Fruit fly (Drosophila melanogaster) whole organism, embryonic: ENCODE measurements around the gene CG14207.

Experiments
- Aef1 ChIP-seq: fragments of 200-800 bp; sonication (Bioruptor generic); IDR thresholded peaks from 3 replicates; pipeline ENCODE4 v1.3.6; 2022; ENCODE audit warnings: missing biosample characterization, missing genetic modification characterization
- Asciz ChIP-seq: fragments of 200-800 bp; sonication (Bioruptor generic); optimal IDR thresholded peaks from 2 replicates; lab custom pipeline; 2017; ENCODE audit warnings: missing biosample characterization, mild to moderate bottlenecking, missing genetic modification characterization, missing genetic modification reagents
- Bteb2 ChIP-seq: fragments of 200-800 bp; sonication (Bioruptor generic); optimal IDR thresholded peaks from 2 replicates; lab custom pipeline; 2016; ENCODE audit warnings: missing biosample characterization, missing genetic modification characterization
- CG10462 ChIP-seq: fragments of 200-800 bp; sonication (Bioruptor generic); optimal IDR thresholded peaks from 2 replicates; lab custom pipeline; 2016; ENCODE audit warnings: missing biosample characterization, missing genetic modification characterization
- CG10565 ChIP-seq: fragments of 200-800 bp; sonication (Bioruptor generic); optimal IDR thresholded peaks from 3 replicates; lab custom pipeline; 2016; ENCODE audit warnings: missing biosample characterization, mild to moderate bottlenecking, missing genetic modification characterization
- CG10959 ChIP-seq: fragments of 200-800 bp; sonication (Bioruptor generic); IDR thresholded peaks from 2 replicates; pipeline ENCODE4 v1.3.6; 2022; ENCODE audit warnings: missing biosample characterization, missing genetic modification characterization
- CG11247 ChIP-seq: fragments of 200-800 bp; sonication (Bioruptor generic); IDR thresholded peaks from 2 replicates; pipeline ENCODE4 v1.3.6; 2022; ENCODE audit warnings: missing biosample characterization, missing genetic modification characterization
- CG11560 ChIP-seq: fragments of 200-800 bp; sonication (Bioruptor generic); IDR thresholded peaks from 3 replicates; pipeline ENCODE4 v1.3.6; 2022; ENCODE audit warnings: missing biosample characterization, missing genetic modification characterization
- CG12659 ChIP-seq: fragments of 200-800 bp; sonication (Bioruptor generic); optimal IDR thresholded peaks from 3 replicates; lab custom pipeline; 2017; ENCODE audit warnings: mild to moderate bottlenecking, missing biosample characterization, missing genetic modification reagents, missing genetic modification characterization
- CG14014 ChIP-seq: fragments of 200-800 bp; sonication (Bioruptor generic); IDR thresholded peaks from 2 replicates; pipeline ENCODE4 v1.3.6; 2022; ENCODE audit warnings: missing biosample characterization, missing genetic modification characterization
- CG17912 ChIP-seq: fragments of 200-800 bp; sonication (Bioruptor generic); optimal IDR thresholded peaks from 2 replicates; lab custom pipeline; 2018; ENCODE audit warnings: missing biosample characterization, mild to moderate bottlenecking, missing genetic modification characterization
- CG34224 ChIP-seq: fragments of 200-800 bp; sonication (Bioruptor generic); IDR thresholded peaks from 3 replicates; pipeline ENCODE4 v1.3.6; 2022; ENCODE audit warnings: missing biosample characterization, missing genetic modification characterization; ENCODE audit not compliant: partially characterized antibody
- CG34376 ChIP-seq: fragments of 200-800 bp; sonication (Bioruptor generic); optimal IDR thresholded peaks from 2 replicates; lab custom pipeline; 2018; ENCODE audit warnings: missing biosample characterization, mild to moderate bottlenecking, missing genetic modification characterization
- CG3995 ChIP-seq: fragments of 200-800 bp; sonication (Bioruptor generic); optimal IDR thresholded peaks from 3 replicates; lab custom pipeline; 2016; ENCODE audit warnings: missing biosample characterization, missing genetic modification characterization
- CG4820 ChIP-seq: fragments of 200-800 bp; sonication (Bioruptor generic); optimal IDR thresholded peaks from 3 replicates; lab custom pipeline; 2016; ENCODE audit warnings: missing biosample characterization, missing genetic modification characterization
- CG4854 ChIP-seq: fragments of 200-800 bp; sonication (Bioruptor generic); optimal IDR thresholded peaks from 2 replicates; lab custom pipeline; 2016; ENCODE audit warnings: missing biosample characterization, missing genetic modification characterization, inconsistent platforms
- CG5180 ChIP-seq: fragments of 200-800 bp; sonication (Bioruptor generic); optimal IDR thresholded peaks from 3 replicates; lab custom pipeline; 2017; ENCODE audit warnings: missing biosample characterization, missing genetic modification characterization, mild to moderate bottlenecking, moderate library complexity, missing genetic modification reagents
- CG5953 ChIP-seq: fragments of 200-800 bp; sonication (Bioruptor generic); IDR thresholded peaks from 2 replicates; pipeline ENCODE4 v1.3.6; 2022; ENCODE audit warnings: missing biosample characterization, missing genetic modification characterization
- CG7556 ChIP-seq: fragments of 200-800 bp; sonication (Bioruptor generic); optimal IDR thresholded peaks from 2 replicates; lab custom pipeline; 2017; ENCODE audit warnings: missing biosample characterization, mild to moderate bottlenecking, missing genetic modification characterization
- CG7963 ChIP-seq: fragments of 200-800 bp; sonication (Bioruptor generic); IDR thresholded peaks from 3 replicates; pipeline ENCODE4 v1.3.6; 2022; ENCODE audit warnings: missing biosample characterization, missing genetic modification characterization; ENCODE audit not compliant: partially characterized antibody
- Dek ChIP-seq: fragments of 200-800 bp; sonication (Bioruptor generic); optimal IDR thresholded peaks from 3 replicates; lab custom pipeline; 2019; ENCODE audit warnings: missing biosample characterization, mild to moderate bottlenecking, missing genetic modification characterization, moderate library complexity
- Dp ChIP-seq: fragments of 200-800 bp; sonication (Bioruptor generic); optimal IDR thresholded peaks from 2 replicates; lab custom pipeline; 2018; ENCODE audit warnings: missing biosample characterization, mild to moderate bottlenecking, missing genetic modification characterization, moderate library complexity
- Drgx ChIP-seq: fragments of 200-800 bp; sonication (Bioruptor generic); IDR thresholded peaks from 2 replicates; pipeline ENCODE4 v1.3.6; 2022; ENCODE audit warnings: missing biosample characterization, missing genetic modification characterization
- Elba2 ChIP-seq: fragments of 200-800 bp; sonication (Bioruptor generic); optimal IDR thresholded peaks from 3 replicates; lab custom pipeline; 2016; ENCODE audit warnings: missing biosample characterization, missing genetic modification characterization
- Fer1 ChIP-seq: fragments of 200-800 bp; sonication (Bioruptor generic); optimal IDR thresholded peaks from 2 replicates; lab custom pipeline; 2017; ENCODE audit warnings: missing biosample characterization, mild to moderate bottlenecking, missing genetic modification characterization
- Meics ChIP-seq: fragments of 200-800 bp; sonication (Bioruptor generic); optimal IDR thresholded peaks from 2 replicates; lab custom pipeline; 2017; ENCODE audit warnings: missing biosample characterization, mild to moderate bottlenecking, missing genetic modification characterization
- NFAT ChIP-seq: fragments of 200-800 bp; sonication (Bioruptor generic); IDR thresholded peaks from 2 replicates; pipeline ENCODE4 v1.3.6; 2022; ENCODE audit warnings: missing biosample characterization, missing genetic modification characterization
- Nf-YA ChIP-seq: fragments of 200-800 bp; sonication (Bioruptor generic); IDR thresholded peaks from 2 replicates; pipeline ENCODE4 v1.3.6; 2022; ENCODE audit warnings: missing biosample characterization, missing genetic modification characterization
- ac ChIP-seq: fragments of 200-800 bp; sonication (Bioruptor generic); optimal IDR thresholded peaks from 3 replicates; lab custom pipeline; 2017; ENCODE audit warnings: missing biosample characterization, mild to moderate bottlenecking, missing genetic modification characterization
- ato ChIP-seq: fragments of 200-800 bp; sonication (Bioruptor generic); IDR thresholded peaks from 2 replicates; pipeline ENCODE4 v1.3.6; 2022; ENCODE audit warnings: missing biosample characterization, missing genetic modification characterization; ENCODE audit not compliant: partially characterized antibody
- cato ChIP-seq: fragments of 200-800 bp; sonication (Bioruptor generic); optimal IDR thresholded peaks from 2 replicates; lab custom pipeline; 2016; ENCODE audit warnings: missing biosample characterization, missing genetic modification characterization, borderline replicate concordance
- chn ChIP-seq: fragments of 200-800 bp; sonication (Bioruptor generic); optimal IDR thresholded peaks from 2 replicates; lab custom pipeline; 2016; ENCODE audit warnings: missing biosample characterization, missing genetic modification characterization
- eyg ChIP-seq: fragments of 200-800 bp; sonication (Bioruptor generic); optimal IDR thresholded peaks from 3 replicates; lab custom pipeline; 2016; ENCODE audit warnings: missing biosample characterization, missing genetic modification characterization
- grn ChIP-seq: fragments of 200-800 bp; sonication (Bioruptor generic); optimal IDR thresholded peaks from 3 replicates; lab custom pipeline; 2017; ENCODE audit warnings: missing biosample characterization, missing genetic modification characterization
- jing ChIP-seq: fragments of 200-800 bp; sonication (Bioruptor generic); optimal IDR thresholded peaks from 2 replicates; lab custom pipeline; 2018; ENCODE audit warnings: missing biosample characterization, mild to moderate bottlenecking, missing genetic modification characterization
- nerfin-2 ChIP-seq: fragments of 200-800 bp; sonication (Bioruptor generic); IDR thresholded peaks from 2 replicates; pipeline ENCODE4 v1.3.6; 2022; ENCODE audit warnings: missing biosample characterization, missing genetic modification characterization; ENCODE audit not compliant: partially characterized antibody
- nmo ChIP-seq: fragments of 200-800 bp; sonication (Bioruptor generic); optimal IDR thresholded peaks from 2 replicates; lab custom pipeline; 2018; ENCODE audit warnings: missing biosample characterization, mild to moderate bottlenecking, missing genetic modification characterization, moderate library complexity
- psq ChIP-seq: fragments of 200-800 bp; sonication (Bioruptor generic); optimal IDR thresholded peaks from 2 replicates; lab custom pipeline; 2017; ENCODE audit warnings: missing biosample characterization, missing genetic modification characterization
- ranshi ChIP-seq: fragments of 200-800 bp; sonication (Bioruptor generic); IDR thresholded peaks from 2 replicates; pipeline ENCODE4 v1.3.6; 2022; ENCODE audit warnings: missing biosample characterization, missing genetic modification characterization
- run ChIP-seq: fragments of 200-800 bp; sonication (Bioruptor generic); optimal IDR thresholded peaks from 3 replicates; lab custom pipeline; 2018; ENCODE audit warnings: missing biosample characterization, mild to moderate bottlenecking, missing genetic modification characterization
- salm ChIP-seq: fragments of 200-800 bp; sonication (Bioruptor generic); optimal IDR thresholded peaks from 2 replicates; lab custom pipeline; 2018; ENCODE audit warnings: missing biosample characterization, mild to moderate bottlenecking, missing genetic modification characterization
- sens ChIP-seq: fragments of 200-800 bp; sonication (Bioruptor generic); peaks from one replicate; lab custom pipeline; 2016; ENCODE audit warnings: missing biosample characterization, missing genetic modification characterization
- sens-2 ChIP-seq: fragments of 200-800 bp; sonication (Bioruptor generic); IDR thresholded peaks from 2 replicates; pipeline ENCODE4 v1.3.6; 2022; ENCODE audit warnings: missing biosample characterization, missing genetic modification characterization
- sim ChIP-seq: fragments of 200-800 bp; sonication (Bioruptor generic); IDR thresholded peaks from 2 replicates; pipeline ENCODE4 v1.3.6; 2022; ENCODE audit warnings: missing biosample characterization, missing genetic modification characterization
- trh ChIP-seq: fragments of 200-800 bp; sonication (Bioruptor generic); optimal IDR thresholded peaks from 2 replicates; lab custom pipeline; 2016; ENCODE audit warnings: missing biosample characterization, missing genetic modification characterization
- unc-4 ChIP-seq: fragments of 200-800 bp; sonication (Bioruptor generic); IDR thresholded peaks from 2 replicates; pipeline ENCODE4 v1.3.6; 2022; ENCODE audit warnings: missing biosample characterization, missing genetic modification characterization; ENCODE audit not compliant: partially characterized antibody
- zen ChIP-seq: fragments of 200-800 bp; sonication (Bioruptor generic); optimal IDR thresholded peaks from 3 replicates; lab custom pipeline; 2018; ENCODE audit warnings: missing biosample characterization, mild to moderate bottlenecking, missing genetic modification characterization, moderate library complexity
- zen2 ChIP-seq: fragments of 200-800 bp; sonication (Bioruptor generic); IDR thresholded peaks from 3 replicates; pipeline ENCODE4 v1.3.6; 2022; ENCODE audit warnings: missing biosample characterization, missing genetic modification characterization; ENCODE audit not compliant: partially characterized antibody
- zfh1 ChIP-seq: fragments of 200-800 bp; sonication (Bioruptor generic); IDR thresholded peaks from 3 replicates; pipeline ENCODE4 v1.3.6; 2022; ENCODE audit warnings: missing biosample characterization, missing genetic modification characterization

Gene CG14207

dm6 chrX:19597684-19598363 is 7.2 kb upstream of the CG14207 start, which contains the start of gene RpS10b (continued):
- TF ChIP-seq psq (GFP tag; lab: Kevin White, UChicago) (peak; percentile 42), CG34376 (GFP tag; lab: Kevin White, UChicago) (peak; percentile 99), run (tag; lab: Kevin White, UChicago) (peak; percentile 70), CG10959 (GFP tag; lab: Robert Waterston, UW) (peak; percentile 64), CG7963 (GFP tag; lab: Robert Waterston, UW) (peak; percentile 78), CG10462 (GFP tag; lab: Kevin White, UChicago) (peak; percentile 54), CG11247 (GFP tag; lab: Robert Waterston, UW) (peak; percentile 69), CG12659 (GFP tag; lab: Kevin White, UChicago) (peak; percentile 96), trh (peak; percentile 81), Fer1 (peak; percentile 93), Meics (GFP tag; lab: Kevin White, UChicago) (peak; percentile 96), CG5953 (GFP tag; lab: Robert Waterston, UW) (peak; percentile 74), NFAT (GFP tag; lab: Robert Waterston, UW) (peak; percentile 85), zen (tag; lab: Kevin White, UChicago) (peak; percentile 68), Aef1 (GFP tag; lab: Robert Waterston, UW) (no peak), Elba2 (GFP tag; lab: Kevin White, UChicago) (peak; percentile 86), zfh1 (GFP tag; lab: Robert Waterston, UW) (peak; percentile 86), CG34224 (peak; percentile 88), cato (GFP tag; lab: Kevin White, UChicago) (peak; percentile 81), eyg (GFP tag; lab: Kevin White, UChicago) (peak; percentile 93), CG4854 (GFP tag; lab: Kevin White, UChicago) (peak; percentile 87), ranshi (GFP tag; lab: Robert Waterston, UW) (peak; percentile 75), grn (GFP tag; lab: Kevin White, UChicago) (peak; percentile 79), ac (GFP tag; lab: Kevin White, UChicago) (peak; percentile 93), salm (tag; lab: Kevin White, UChicago) (peak; percentile 83), sens-2 (GFP tag; lab: Robert Waterston, UW) (peak; percentile 89), CG3995 (GFP tag; lab: Kevin White, UChicago) (peak; percentile 77), sens (GFP tag; lab: Kevin White, UChicago) (peak; percentile 96), CG11560 (tag; lab: Robert Waterston, UW) (peak; percentile 73; the same call in 1 of the 3 replicates), CG5180 (peak; percentile 84), Nf-YA (GFP tag; lab: Robert Waterston, UW) (peak; percentile 70), Dp (GFP tag; lab: Kevin White, UChicago) (peak; percentile 48), zen2 (GFP tag; lab: Robert Waterston, UW) (peak; percentile 77; the same call in 1 of the 3 replicates), unc-4 (GFP tag; lab: Robert Waterston, UW) (peak; percentile 88), nerfin-2 (GFP tag; lab: Robert Waterston, UW) (peak; percentile 86), jing (peak; percentile 47), CG4820 (GFP tag; lab: Kevin White, UChicago) (peak; percentile 75), chn (GFP tag; lab: Kevin White, UChicago) (peak; percentile 23), sim (GFP tag; lab: Robert Waterston, UW) (peak; percentile 80), CG17912 (peak; percentile 95), CG7556 (GFP tag; lab: Kevin White, UChicago) (peak; percentile 79), Bteb2 (GFP tag; lab: Kevin White, UChicago) (peak; percentile 85), Dek (tag; lab: Kevin White, UChicago) (peak; percentile 56), ato (GFP tag; lab: Robert Waterston, UW) (peak; percentile 74; the same call in 1 of the 2 replicates), CG14014 (peak; percentile 66; the same call in 1 of the 2 replicates), Drgx (GFP tag; lab: Robert Waterston, UW) (peak; percentile 34; the same call in 1 of the 2 replicates), Asciz (GFP tag; lab: Kevin White, UChicago) (peak; percentile 94), CG10565 (GFP tag; lab: Kevin White, UChicago) (peak; percentile 29), nmo (GFP tag; lab: Kevin White, UChicago) (peak; percentile 89)
